Worm (Caenorhabditis elegans): ENCODE results near the gene Y110A2AL.7.

Y110A2AL.7 gene

ce11 chrII:2843088-2843487 lies at the start of gene Y110A2AL.7:
Y110A2AL.7 (minus strand) TSS chrII:2843188.
- TF ChIP-seq elt-1 (tag; optimal IDR thresholded peaks at IDR 0.05; ENCODE audit: borderline replicate concordance, insufficient read depth) = no peak
- TF ChIP-seq bed-3 (GFP tag; optimal IDR thresholded peaks at IDR 0.05) = no peak
- no peak for TF ChIP-seq ceh-83 (GFP tag; optimal IDR thresholded peaks at IDR 0.05)
- TF ChIP-seq cnd-1 (tag; optimal IDR thresholded peaks at IDR 0.05) = no peak
- no peak for TF ChIP-seq elt-3 (tag; optimal IDR thresholded peaks at IDR 0.05)
- no peak for TF ChIP-seq nhr-76 (tag; optimal IDR thresholded peaks at IDR 0.05)
- no peak for TF ChIP-seq ham-2 (GFP tag; optimal IDR thresholded peaks at IDR 0.05)
- TF ChIP-seq lsy-2 (tag; optimal IDR thresholded peaks at IDR 0.05) = no peak
- TF ChIP-seq snpc-4 (tag; optimal IDR thresholded peaks at IDR 0.05) = no peak
- no peak for TF ChIP-seq flh-1 (GFP tag; optimal IDR thresholded peaks at IDR 0.05)
- TF ChIP-seq unc-120 (tag; optimal IDR thresholded peaks at IDR 0.05; ENCODE audit: poor library complexity, severe bottlenecking) = no peak
- TF ChIP-seq pha-4 (tag; optimal IDR thresholded peaks at IDR 0.05) = no peak
- TF ChIP-seq nhr-237 (tag; optimal IDR thresholded peaks at IDR 0.05) = no peak
- TF ChIP-seq M03D4.4 (tag; optimal IDR thresholded peaks at IDR 0.05) = no peak
- TF ChIP-seq lin-32 (GFP tag; optimal IDR thresholded peaks at IDR 0.05) = no peak
- no peak for TF ChIP-seq mls-2 (tag; optimal IDR thresholded peaks at IDR 0.05)

DNA sequence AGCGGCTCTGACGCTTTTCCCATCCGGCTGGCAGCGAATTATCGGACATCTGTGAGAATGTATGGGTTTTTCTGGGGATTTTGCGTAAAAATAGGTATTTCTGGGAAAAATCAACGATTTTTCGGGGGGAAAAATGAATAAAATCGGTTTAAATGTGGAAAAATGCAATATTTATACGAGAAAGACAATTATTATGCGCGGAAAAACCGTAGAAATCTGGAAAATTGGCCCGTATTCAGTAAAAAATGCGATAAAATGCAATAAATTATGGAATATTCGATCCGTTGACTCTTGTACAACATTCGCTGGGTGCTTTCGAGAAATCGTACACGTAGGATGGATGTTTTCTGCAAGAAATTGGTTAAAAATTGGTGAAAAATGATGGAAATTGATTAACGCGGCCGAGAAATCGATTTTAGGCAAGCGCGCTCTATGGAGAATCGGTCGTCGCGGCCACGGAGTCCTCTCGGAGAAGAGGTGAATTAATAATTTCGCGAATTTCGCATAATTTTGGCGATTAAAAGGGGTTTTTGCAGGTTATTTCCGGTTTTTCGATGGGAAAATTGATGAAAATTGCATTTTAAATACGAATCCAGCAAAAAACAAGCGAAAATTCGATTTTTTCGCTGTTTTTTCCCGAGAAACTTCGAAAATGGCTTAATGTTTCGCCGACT lies 46.1 kb upstream of the Y110A2AL.7 start, which contains the start of gene pinn-1:
TSS of gene pinn-1 (minus strand) at position 51 of the 674 bp plus-strand sequence.
- no peak for TF ChIP-seq tbx-8 (GFP tag; optimal IDR thresholded peaks at IDR 0.05)
- no peak for TF ChIP-seq zip-8 (tag; optimal IDR thresholded peaks at IDR 0.05)
- TF ChIP-seq sptf-1 (tag; optimal IDR thresholded peaks at IDR 0.05) = peak; percentile 76
- TF ChIP-seq nhr-76 (tag; optimal IDR thresholded peaks at IDR 0.05) = no peak
- no peak for TF ChIP-seq mab-5 (tag; optimal IDR thresholded peaks at IDR 0.05)
- peak; percentile 69 for TF ChIP-seq lsy-2 (tag; optimal IDR thresholded peaks at IDR 0.05)
- no peak for TF ChIP-seq ham-2 (GFP tag; optimal IDR thresholded peaks at IDR 0.05)
- TF ChIP-seq cnd-1 (tag; optimal IDR thresholded peaks at IDR 0.05) = peak; percentile 63
- peak; percentile 9 for TF ChIP-seq nhr-2 (tag; optimal IDR thresholded peaks at IDR 0.05)
- TF ChIP-seq flh-1 (GFP tag; optimal IDR thresholded peaks at IDR 0.05) = no peak
- TF ChIP-seq blmp-1 (tag; optimal IDR thresholded peaks at IDR 0.05) = no peak
- peak; percentile 80 for TF ChIP-seq pha-4 (tag; optimal IDR thresholded peaks at IDR 0.05)
- TF ChIP-seq nhr-28 (tag; optimal IDR thresholded peaks at IDR 0.05) = no peak
- TF ChIP-seq lin-32 (GFP tag; optimal IDR thresholded peaks at IDR 0.05) = peak; percentile 1
- peak; percentile 85 for TF ChIP-seq mep-1 (tag; optimal IDR thresholded peaks at IDR 0.05)
- no peak for TF ChIP-seq unc-39 (tag; optimal IDR thresholded peaks at IDR 0.05)
- TF ChIP-seq ceh-43 (GFP tag; optimal IDR thresholded peaks at IDR 0.05) = no peak
- no peak for TF ChIP-seq unc-62 (GFP tag; optimal IDR thresholded peaks at IDR 0.05)
- TF ChIP-seq nhr-237 (tag; optimal IDR thresholded peaks at IDR 0.05) = peak; percentile 50
- TF ChIP-seq snpc-4 (tag; optimal IDR thresholded peaks at IDR 0.05) = no peak
- peak; percentile 55 for TF ChIP-seq ceh-39 (tag; optimal IDR thresholded peaks at IDR 0.05)
- no peak for TF ChIP-seq elt-1 (tag; optimal IDR thresholded peaks at IDR 0.05; ENCODE audit: borderline replicate concordance, insufficient read depth)
- TF ChIP-seq M03D4.4 (tag; optimal IDR thresholded peaks at IDR 0.05) = no peak
- TF ChIP-seq hlh-1 (tag; optimal IDR thresholded peaks at IDR 0.05) = no peak
- TF ChIP-seq mls-2 (tag; optimal IDR thresholded peaks at IDR 0.05) = peak; percentile 55
- TF ChIP-seq ceh-83 (GFP tag; optimal IDR thresholded peaks at IDR 0.05) = no peak
- TF ChIP-seq nhr-12 (tag; optimal IDR thresholded peaks at IDR 0.05) = no peak
- peak; percentile 78 for TF ChIP-seq ces-1 (GFP tag; optimal IDR thresholded peaks at IDR 0.05)
- no peak for TF ChIP-seq sem-2 (GFP tag; optimal IDR thresholded peaks at IDR 0.05)
- no peak for TF ChIP-seq ztf-11 (tag; optimal IDR thresholded peaks at IDR 0.05)
- TF ChIP-seq drap-1 (GFP tag; optimal IDR thresholded peaks at IDR 0.05) = peak; percentile 10
- TF ChIP-seq lin-13 (tag; optimal IDR thresholded peaks at IDR 0.05) = peak; percentile 88
- no peak for TF ChIP-seq bed-3 (GFP tag; optimal IDR thresholded peaks at IDR 0.05)
- no peak for TF ChIP-seq unc-120 (tag; optimal IDR thresholded peaks at IDR 0.05; ENCODE audit: poor library complexity, severe bottlenecking)
- TF ChIP-seq elt-3 (tag; optimal IDR thresholded peaks at IDR 0.05) = peak; percentile 27
